Fruit fly (Drosophila melanogaster) whole organism, prepupa: ENCODE data around the gene Or23a.

Source experiments
- Blimp-1 ChIP-seq: fragments of 200-800 bp; sonication (Bioruptor generic); optimal IDR thresholded peaks from 3 replicates; lab custom pipeline; 2017; ENCODE audit warnings: missing biosample characterization, missing genetic modification characterization, mild to moderate bottlenecking, moderate library complexity, missing genetic modification reagents
- CG10669 ChIP-seq: fragments of 200-800 bp; sonication (Bioruptor generic); optimal IDR thresholded peaks from 3 replicates; lab custom pipeline; 2018; ENCODE audit warnings: missing biosample characterization, mild to moderate bottlenecking, missing genetic modification characterization, moderate library complexity
- CG11762 ChIP-seq: fragments of 200-800 bp; sonication (Bioruptor generic); optimal IDR thresholded peaks from 3 replicates; lab custom pipeline; 2016; ENCODE audit warnings: missing biosample characterization, missing genetic modification characterization; ENCODE audit not compliant: insufficient read depth
- CG11902 ChIP-seq: fragments of 200-800 bp; sonication (Bioruptor generic); optimal IDR thresholded peaks from 3 replicates; lab custom pipeline; 2016; ENCODE audit warnings: missing biosample characterization, missing genetic modification characterization
- CG15336 ChIP-seq: fragments of 200-800 bp; sonication (Bioruptor generic); IDR thresholded peaks from 2 replicates; pipeline ENCODE4 v1.3.6; 2022; ENCODE audit warnings: missing biosample characterization, missing genetic modification characterization
- CG1621 ChIP-seq: fragments of 200-800 bp; sonication (Bioruptor generic); optimal IDR thresholded peaks from 3 replicates; lab custom pipeline; 2018; ENCODE audit warnings: missing biosample characterization, mild to moderate bottlenecking, missing genetic modification characterization
- CG16779 ChIP-seq: fragments of 200-800 bp; sonication (Bioruptor generic); optimal IDR thresholded peaks from 3 replicates; lab custom pipeline; 2017; ENCODE audit warnings: missing biosample characterization, mild to moderate bottlenecking, missing genetic modification characterization
- CG3032 ChIP-seq: fragments of 200-800 bp; optimal IDR thresholded peaks from 2 replicates; lab custom pipeline; 2019; ENCODE audit warnings: missing biosample characterization, mild to moderate bottlenecking, missing genetic modification characterization, moderate library complexity
- CG32006 ChIP-seq: fragments of 200-800 bp; sonication (Bioruptor generic); optimal IDR thresholded peaks from 3 replicates; lab custom pipeline; 2017; ENCODE audit warnings: missing biosample characterization, mild to moderate bottlenecking, missing genetic modification characterization
- CG34406 ChIP-seq: fragments of 200-800 bp; sonication (Bioruptor generic); optimal IDR thresholded peaks from 3 replicates; lab custom pipeline; 2016; ENCODE audit warnings: missing biosample characterization, missing genetic modification characterization
- CG6163 ChIP-seq: fragments of 200-800 bp; sonication (Bioruptor generic); IDR thresholded peaks from 3 replicates; pipeline ENCODE4 v1.3.6; 2022; ENCODE audit warnings: missing biosample characterization, missing genetic modification characterization
- CG6276 ChIP-seq: fragments of 200-800 bp; sonication (Bioruptor generic); optimal IDR thresholded peaks from 2 replicates; lab custom pipeline; 2017; ENCODE audit warnings: missing biosample characterization, mild to moderate bottlenecking, missing genetic modification characterization
- CG6854 ChIP-seq: fragments of 200-800 bp; sonication (Bioruptor generic); optimal IDR thresholded peaks from 2 replicates; lab custom pipeline; 2017; ENCODE audit warnings: missing biosample characterization, mild to moderate bottlenecking, missing genetic modification characterization
- CG8119 ChIP-seq: fragments of 200-800 bp; sonication (Bioruptor generic); IDR thresholded peaks from 3 replicates; pipeline ENCODE4 v1.3.6; 2022; ENCODE audit warnings: missing biosample characterization, missing genetic modification characterization
- CG8319 ChIP-seq: fragments of 200-800 bp; sonication (Bioruptor generic); optimal IDR thresholded peaks from 3 replicates; lab custom pipeline; 2016; ENCODE audit warnings: missing biosample characterization, missing genetic modification characterization
- CG8632 ChIP-seq: fragments of 200-800 bp; sonication (Bioruptor generic); optimal IDR thresholded peaks from 3 replicates; lab custom pipeline; 2016; ENCODE audit warnings: missing biosample characterization, missing genetic modification characterization
- CG9139 ChIP-seq: fragments of 200-800 bp; sonication (Bioruptor generic); optimal IDR thresholded peaks from 3 replicates; lab custom pipeline; 2017; ENCODE audit warnings: missing biosample characterization, mild to moderate bottlenecking, missing genetic modification characterization
- Eip75B ChIP-seq: fragments of 200-800 bp; sonication (Bioruptor generic); optimal IDR thresholded peaks from 3 replicates; lab custom pipeline; 2016; ENCODE audit warnings: missing biosample characterization, missing genetic modification characterization
- Eip78C ChIP-seq: fragments of 200-800 bp; sonication (Bioruptor generic); peaks from one replicate; lab custom pipeline; 2016; ENCODE audit warnings: missing biosample characterization, missing genetic modification characterization
- Eip93F ChIP-seq: fragments of 200-800 bp; sonication (Bioruptor generic); optimal IDR thresholded peaks from 2 replicates; lab custom pipeline; 2016; ENCODE audit warnings: missing biosample characterization, mild to moderate bottlenecking, missing genetic modification characterization
- Ets21C ChIP-seq: fragments of 200-800 bp; sonication (Bioruptor generic); optimal IDR thresholded peaks from 3 replicates; lab custom pipeline; 2016; ENCODE audit warnings: missing biosample characterization, missing genetic modification characterization
- Ets96B ChIP-seq: fragments of 200-800 bp; optimal IDR thresholded peaks from 2 replicates; lab custom pipeline; 2019; ENCODE audit warnings: missing biosample characterization, mild to moderate bottlenecking, missing genetic modification characterization, moderate library complexity
- Gug ChIP-seq: fragments of 200-800 bp; sonication (Bioruptor generic); IDR thresholded peaks from 2 replicates; pipeline ENCODE4 v1.3.6; 2022; ENCODE audit warnings: missing biosample characterization, missing genetic modification characterization
- Hr38 ChIP-seq: sonication (Bioruptor generic); optimal IDR thresholded peaks from 2 replicates; lab custom pipeline; 2016; ENCODE audit warnings: missing biosample characterization, missing genetic modification characterization
- Hr39 ChIP-seq: fragments of 200-800 bp; sonication (Bioruptor generic); optimal IDR thresholded peaks from 2 replicates; lab custom pipeline; 2016; ENCODE audit warnings: missing biosample characterization, missing genetic modification characterization
- Hr4 ChIP-seq: fragments of 200-800 bp; sonication (Bioruptor generic); optimal IDR thresholded peaks from 3 replicates; lab custom pipeline; 2016; ENCODE audit warnings: missing biosample characterization, missing genetic modification characterization
- Met ChIP-seq: fragments of 200-800 bp; sonication (Bioruptor generic); optimal IDR thresholded peaks from 3 replicates; lab custom pipeline; 2016; ENCODE audit warnings: missing biosample characterization, missing genetic modification characterization
- Smox ChIP-seq: fragments of 200-800 bp; sonication (Bioruptor generic); optimal IDR thresholded peaks from 3 replicates; lab custom pipeline; 2016; ENCODE audit warnings: missing biosample characterization, missing genetic modification characterization
- Sox102F ChIP-seq: fragments of 200-800 bp; sonication (Bioruptor generic); optimal IDR thresholded peaks from 2 replicates; lab custom pipeline; 2016; ENCODE audit warnings: missing biosample characterization, mild to moderate bottlenecking, missing genetic modification characterization
- Sox14 ChIP-seq: fragments of 200-800 bp; sonication (Bioruptor generic); optimal IDR thresholded peaks from 3 replicates; lab custom pipeline; 2016; ENCODE audit warnings: missing biosample characterization, missing genetic modification characterization
- acj6 ChIP-seq: fragments of 200-800 bp; sonication (Bioruptor generic); optimal IDR thresholded peaks from 3 replicates; lab custom pipeline; 2016; ENCODE audit warnings: missing biosample characterization, missing genetic modification characterization
- cyc ChIP-seq: fragments of 200-800 bp; sonication (Bioruptor generic); optimal IDR thresholded peaks from 3 replicates; lab custom pipeline; 2016; ENCODE audit warnings: missing biosample characterization, missing genetic modification characterization
- eg ChIP-seq: fragments of 200-800 bp; sonication (Bioruptor generic); IDR thresholded peaks from 3 replicates; pipeline ENCODE4 v1.3.6; 2022; ENCODE audit warnings: missing biosample characterization, missing genetic modification characterization
- fd85E ChIP-seq: fragments of 200-800 bp; sonication (Bioruptor generic); optimal IDR thresholded peaks from 3 replicates; lab custom pipeline; 2016; ENCODE audit warnings: missing biosample characterization, missing genetic modification characterization
- lz ChIP-seq: fragments of 200-800 bp; sonication (Bioruptor generic); optimal IDR thresholded peaks from 3 replicates; lab custom pipeline; 2016; ENCODE audit warnings: missing biosample characterization, missing genetic modification characterization
- net ChIP-seq: fragments of 200-800 bp; sonication (Bioruptor generic); optimal IDR thresholded peaks from 3 replicates; lab custom pipeline; 2016; ENCODE audit warnings: missing biosample characterization, missing genetic modification characterization
- ss ChIP-seq, 2 experiments: fragments of 200-800 bp; sonication (Bioruptor generic); optimal IDR thresholded peaks; 2 replicates in 1 of 2; 3 replicates in 1 of 2; lab custom pipeline; 2017 to 2018; ENCODE audit warnings: mild to moderate bottlenecking in 2 of 2, missing biosample characterization in 2 of 2, missing genetic modification characterization in 2 of 2, moderate library complexity in 1 of 2
- svp ChIP-seq: fragments of 200-800 bp; sonication (Bioruptor generic); peaks from one replicate; lab custom pipeline; 2016; ENCODE audit warnings: missing biosample characterization, missing genetic modification characterization

Or23a gene

DNA sequence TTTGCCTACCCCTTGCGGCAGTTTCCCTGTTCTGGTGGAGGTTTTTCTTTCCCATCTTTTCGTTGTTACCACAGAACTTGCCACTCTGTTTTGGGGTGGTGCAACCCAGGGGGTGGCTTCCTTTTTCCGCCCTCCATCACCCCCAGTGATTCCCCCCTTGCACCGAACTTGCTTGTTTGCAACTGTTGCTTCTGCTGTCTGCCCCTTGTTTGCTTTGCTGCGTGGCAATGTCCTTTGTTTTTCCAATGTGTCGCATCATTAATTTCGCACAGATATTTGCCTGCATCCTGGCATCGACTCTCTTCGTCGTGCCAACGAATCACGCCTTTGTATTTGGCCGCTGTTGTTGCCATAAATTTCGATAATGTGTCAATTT is 16.9 kb upstream of the Or23a start:
- TF ChIP-seq CG8632 (no peak), Met (GFP tag; lab: Kevin White, UChicago) (no peak), Blimp-1 (GFP tag; lab: Kevin White, UChicago) (no peak), fd85E (GFP tag; lab: Kevin White, UChicago) (no peak), CG11762 (GFP tag; lab: Kevin White, UChicago) (no peak), CG9139 (GFP tag; lab: Kevin White, UChicago) (no peak), cyc (no peak), Ets96B (tag; lab: Kevin White, UChicago) (no peak), lz (GFP tag; lab: Kevin White, UChicago) (no peak), Hr38 (GFP tag; lab: Kevin White, UChicago) (no peak), Eip93F (GFP tag; lab: Kevin White, UChicago) (no peak), CG8319 (GFP tag; lab: Kevin White, UChicago) (no peak), CG6854 (GFP tag; lab: Kevin White, UChicago) (no peak), Eip78C (GFP tag; lab: Kevin White, UChicago) (no peak)
- TF ChIP-seq, all 60 proteins: peak for 0

- TF ChIP-seq net (GFP tag; lab: Kevin White, UChicago), result no peak
- no peak for TF ChIP-seq Ets96B (tag; lab: Kevin White, UChicago)
- no peak for TF ChIP-seq CG32006 (GFP tag; lab: Kevin White, UChicago)
- TF ChIP-seq CG8119, result no peak
- no peak for TF ChIP-seq Hr4 (GFP tag; lab: Kevin White, UChicago)
- no peak for TF ChIP-seq Ets21C (GFP tag; lab: Kevin White, UChicago)
- TF ChIP-seq acj6, result no peak
- no peak for TF ChIP-seq CG6276 (GFP tag; lab: Kevin White, UChicago)
- no peak for TF ChIP-seq eg (GFP tag; lab: Robert Waterston, UW)
- TF ChIP-seq svp (GFP tag; lab: Kevin White, UChicago), result no peak
- no peak for TF ChIP-seq lz (GFP tag; lab: Kevin White, UChicago)
- no peak for TF ChIP-seq CG16779 (tag; lab: Kevin White, UChicago)
Measured at dm6 chr2L:2647620-2648019, 6.2 kb upstream of the Or23a start, which contains the start of the genes CG9962 and CG43851. TSS of gene CG9962 (minus strand) at chr2L:2647720. TSS of gene CG43851 (plus strand) at chr2L:2647886.

DNA sequence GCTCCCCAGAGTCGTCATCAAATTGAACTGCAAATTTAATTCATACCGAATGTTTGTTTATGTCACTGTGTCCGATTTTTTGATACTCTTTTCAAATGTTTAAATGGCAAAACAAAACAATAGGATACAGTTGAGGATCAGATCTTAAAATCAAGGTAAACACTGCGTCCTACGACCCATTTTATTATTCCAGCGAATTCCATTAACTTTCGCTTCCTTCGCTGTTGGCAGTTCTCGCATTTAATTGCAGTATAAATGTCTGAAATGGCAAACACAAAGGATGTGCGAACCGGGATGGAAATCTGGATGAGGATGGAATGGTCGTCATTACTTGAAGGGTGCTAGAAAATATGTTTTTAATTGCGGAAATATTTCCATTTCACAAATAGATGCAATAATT is 1.5 kb upstream of the Or23a start, which contains the start of gene CG33125:
Gene CG33125 (minus strand): TSS at position 101 of the 400 bp plus-strand sequence.
- TF ChIP-seq Eip78C (GFP tag; lab: Kevin White, UChicago) (no peak), eg (GFP tag; lab: Robert Waterston, UW) (no peak), Eip93F (GFP tag; lab: Kevin White, UChicago) (no peak)

- no peak for TF ChIP-seq lz (GFP tag; lab: Kevin White, UChicago)
- peak; percentile 6 for TF ChIP-seq svp (GFP tag; lab: Kevin White, UChicago)
Measured at dm6 chr2L:2652746-2653145, 1.1 kb upstream of the Or23a start, which contains the start of gene Prosbeta4R1. TSS of gene Prosbeta4R1 (plus strand) at chr2L:2653046.

DNA sequence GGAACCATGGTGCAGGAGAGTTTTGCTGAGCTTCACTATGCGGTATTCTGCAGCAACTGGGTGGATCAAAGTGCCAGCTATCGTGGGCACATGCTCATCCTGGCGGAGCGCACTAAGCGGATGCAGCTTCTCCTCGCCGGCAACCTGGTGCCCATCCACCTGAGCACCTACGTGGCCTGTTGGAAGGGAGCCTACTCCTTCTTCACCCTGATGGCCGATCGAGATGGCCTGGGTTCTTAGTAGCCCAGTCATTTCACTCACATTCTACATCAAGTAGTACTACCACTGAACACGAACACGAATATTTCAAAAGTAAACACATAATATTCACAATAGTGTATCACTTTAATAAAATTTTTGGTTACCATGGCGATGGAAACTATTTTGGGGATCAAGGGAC is 1.2 kb downstream of the Or23a start, which contains the start of gene Prosbeta4R2:
Gene Prosbeta4R2 (plus strand): TSS at position 301 of the 400 bp plus-strand sequence.
- no peak for TF ChIP-seq Eip78C (GFP tag; lab: Kevin White, UChicago)
- TF ChIP-seq Sox102F (GFP tag; lab: Kevin White, UChicago), result no peak
- no peak for TF ChIP-seq Blimp-1 (GFP tag; lab: Kevin White, UChicago)
- no peak for TF ChIP-seq Eip75B (GFP tag; lab: Kevin White, UChicago)
- no peak for TF ChIP-seq Gug (GFP tag; lab: Robert Waterston, UW)
- TF ChIP-seq CG3032 (tag; lab: Kevin White, UChicago), result no peak
- no peak for TF ChIP-seq CG10669 (GFP tag; lab: Kevin White, UChicago)
- TF ChIP-seq Hr38 (GFP tag; lab: Kevin White, UChicago), result no peak
- TF ChIP-seq CG1621 (tag; lab: Kevin White, UChicago), result no peak

DNA sequence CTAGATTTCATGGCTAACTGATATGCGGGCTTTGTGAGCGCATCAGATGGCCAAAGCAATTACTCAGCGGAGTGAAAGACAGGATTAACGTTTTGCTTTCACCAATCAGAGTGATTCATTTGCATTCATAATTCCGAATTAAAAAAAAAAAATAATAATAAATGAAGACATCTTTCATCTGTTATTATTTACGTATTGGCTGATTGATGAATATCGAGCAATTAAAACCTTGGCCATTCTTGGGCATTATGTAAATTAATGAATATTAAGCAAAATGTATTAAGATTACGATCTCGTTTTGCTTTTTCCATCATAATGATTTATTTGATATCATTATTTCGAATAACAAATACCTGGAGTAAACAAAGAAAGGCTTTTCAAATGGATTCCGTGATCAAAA is 10.9 kb downstream of the Or23a start, which contains the start of gene Trf4:
Gene Trf4 (plus strand): TSS at position 301 of the 400 bp plus-strand sequence.
- TF ChIP-seq fd85E (GFP tag; lab: Kevin White, UChicago) (no peak), CG32006 (GFP tag; lab: Kevin White, UChicago) (no peak), CG15336 (GFP tag; lab: Robert Waterston, UW) (no peak), ss (GFP tag; optimal IDR thresholded peaks at IDR 0.05; lab: Kevin White, UChicago) (no peak), CG11902 (no peak), CG6163 (GFP tag; lab: Robert Waterston, UW) (no peak), CG8319 (GFP tag; lab: Kevin White, UChicago) (no peak), Sox14 (GFP tag; lab: Kevin White, UChicago) (no peak), acj6 (no peak), Smox (GFP tag; lab: Kevin White, UChicago) (no peak), CG11762 (GFP tag; lab: Kevin White, UChicago) (no peak), CG34406 (GFP tag; lab: Kevin White, UChicago) (no peak), Ets21C (GFP tag; lab: Kevin White, UChicago) (no peak), Hr39 (GFP tag; lab: Kevin White, UChicago) (no peak), Gug (GFP tag; lab: Robert Waterston, UW) (no peak), Eip75B (GFP tag; lab: Kevin White, UChicago) (no peak)
